Fruit fly (Drosophila melanogaster) whole organism, pupa: Measurements from ENCODE around the gene CG33511.

Source experiments
- CG10348 ChIP-seq: fragments of 200-800 bp; sonication (Bioruptor generic); IDR thresholded peaks from 2 replicates; pipeline ENCODE4 v1.3.6; 2022; ENCODE audit warnings: missing biosample characterization, missing genetic modification characterization
- CG12605 ChIP-seq: fragments of 200-800 bp; sonication (Bioruptor generic); IDR thresholded peaks from 2 replicates; pipeline ENCODE4 v1.3.6; 2022; ENCODE audit warnings: missing biosample characterization, missing genetic modification characterization
- CG13204 ChIP-seq: fragments of 200-800 bp; sonication (Bioruptor generic); optimal IDR thresholded peaks from 2 replicates; lab custom pipeline; 2018; ENCODE audit warnings: missing biosample characterization, mild to moderate bottlenecking, missing genetic modification characterization, moderate library complexity
- CG14655 ChIP-seq: fragments of 200-800 bp; sonication (Bioruptor generic); optimal IDR thresholded peaks from 3 replicates; lab custom pipeline; 2017; ENCODE audit warnings: mild to moderate bottlenecking, missing biosample characterization, missing genetic modification reagents, missing genetic modification characterization
- CG15710 ChIP-seq: fragments of 200-800 bp; sonication (Bioruptor generic); optimal IDR thresholded peaks from 2 replicates; lab custom pipeline; 2018; ENCODE audit warnings: missing biosample characterization, mild to moderate bottlenecking, missing genetic modification characterization, moderate library complexity
- CG17806 ChIP-seq: fragments of 200-800 bp; sonication (Bioruptor generic); optimal IDR thresholded peaks from 2 replicates; lab custom pipeline; 2018; ENCODE audit warnings: missing biosample characterization, mild to moderate bottlenecking, missing genetic modification characterization, moderate library complexity
- CG32121 ChIP-seq: fragments of 200-800 bp; sonication (Bioruptor generic); IDR thresholded peaks from 2 replicates; pipeline ENCODE4 v1.3.6; 2022; ENCODE audit warnings: missing biosample characterization, missing genetic modification characterization
- CG34367 ChIP-seq: fragments of 200-800 bp; sonication (Bioruptor generic); optimal IDR thresholded peaks from 2 replicates; lab custom pipeline; 2018; ENCODE audit warnings: missing biosample characterization, mild to moderate bottlenecking, missing genetic modification characterization
- CG4496 ChIP-seq: fragments of 200-800 bp; sonication (Bioruptor generic); IDR thresholded peaks from 3 replicates; pipeline ENCODE4 v1.3.6; 2022; ENCODE audit warnings: missing biosample characterization, missing genetic modification characterization
- CG8159 ChIP-seq: fragments of 200-800 bp; sonication (Bioruptor generic); optimal IDR thresholded peaks from 3 replicates; lab custom pipeline; 2018; ENCODE audit warnings: missing biosample characterization, mild to moderate bottlenecking, missing genetic modification characterization, moderate library complexity
- CG8301 ChIP-seq: fragments of 200-800 bp; sonication (Bioruptor generic); optimal IDR thresholded peaks from 2 replicates; lab custom pipeline; 2018; ENCODE audit warnings: missing biosample characterization, mild to moderate bottlenecking, missing genetic modification characterization
- CG9948 ChIP-seq: fragments of 200-800 bp; sonication (Bioruptor generic); optimal IDR thresholded peaks from 2 replicates; lab custom pipeline; 2018; ENCODE audit warnings: missing biosample characterization, mild to moderate bottlenecking, missing genetic modification characterization, moderate library complexity
- D1 ChIP-seq: fragments of 200-800 bp; sonication (Bioruptor generic); optimal IDR thresholded peaks from 2 replicates; lab custom pipeline; 2018; ENCODE audit warnings: missing biosample characterization, mild to moderate bottlenecking, missing genetic modification characterization, moderate library complexity
- EcR ChIP-seq: fragments of 200-800 bp; sonication (Bioruptor generic); optimal IDR thresholded peaks from 3 replicates; lab custom pipeline; 2019; ENCODE audit warnings: missing biosample characterization, missing genetic modification characterization, mild to moderate bottlenecking, moderate library complexity, missing genetic modification reagents
- Ets98B ChIP-seq: fragments of 200-800 bp; sonication (Bioruptor generic); IDR thresholded peaks from 2 replicates; pipeline ENCODE4 v1.3.6; 2022; ENCODE audit warnings: missing biosample characterization, missing genetic modification characterization
- Pif1A ChIP-seq: fragments of 200-800 bp; sonication (Bioruptor generic); optimal IDR thresholded peaks from 3 replicates; lab custom pipeline; 2016; ENCODE audit warnings: missing biosample characterization, missing genetic modification characterization
- Pif1B ChIP-seq: fragments of 200-800 bp; sonication (Bioruptor generic); optimal IDR thresholded peaks from 3 replicates; lab custom pipeline; 2016; ENCODE audit warnings: missing biosample characterization, missing genetic modification characterization
- Snoo ChIP-seq: fragments of 200-800 bp; sonication (Bioruptor generic); optimal IDR thresholded peaks from 3 replicates; lab custom pipeline; 2017; ENCODE audit warnings: missing biosample characterization, mild to moderate bottlenecking, missing genetic modification characterization, inconsistent platforms
- fd96Ca ChIP-seq: fragments of 200-800 bp; sonication (Bioruptor generic); IDR thresholded peaks from 3 replicates; pipeline ENCODE4 v1.3.6; 2022; ENCODE audit warnings: missing biosample characterization, missing genetic modification characterization
- gl ChIP-seq: fragments of 200-800 bp; sonication (Bioruptor generic); optimal IDR thresholded peaks from 2 replicates; lab custom pipeline; 2018; ENCODE audit warnings: missing biosample characterization, mild to moderate bottlenecking, missing genetic modification characterization
- rn ChIP-seq: fragments of 200-800 bp; sonication (Bioruptor generic); IDR thresholded peaks from 2 replicates; pipeline ENCODE4 v1.3.6; 2022; ENCODE audit warnings: missing biosample characterization, missing genetic modification characterization

Gene CG33511

dm6 chr2L:21082444-21083201 is at the start of gene CG33511:
Gene CG33511 (minus strand): TSS chr2L:21082494.
- TF ChIP-seq EcR (peak; percentile 47), D1 (no peak)

dm6 chr2L:21115687-21116086 is 33.4 kb upstream of the CG33511 start:
- TF ChIP-seq CG4496 (GFP tag; lab: Robert Waterston, UW) (no peak), CG9948 (tag; lab: Kevin White, UChicago) (no peak), rn (GFP tag; lab: Robert Waterston, UW) (no peak), gl (tag; lab: Kevin White, UChicago) (no peak), EcR (no peak), CG12605 (no peak), CG10348 (GFP tag; lab: Robert Waterston, UW) (no peak), CG8159 (no peak), CG15710 (tag; lab: Kevin White, UChicago) (no peak), Pif1B (GFP tag; lab: Kevin White, UChicago) (no peak), D1 (no peak), CG34367 (tag; lab: Kevin White, UChicago) (no peak), CG17806 (tag; lab: Kevin White, UChicago) (no peak), CG13204 (GFP tag; lab: Kevin White, UChicago) (no peak), CG8301 (no peak), fd96Ca (GFP tag; lab: Robert Waterston, UW) (no peak), Ets98B (GFP tag; lab: Robert Waterston, UW) (no peak), CG32121 (GFP tag; lab: Robert Waterston, UW) (no peak), Pif1A (GFP tag; lab: Kevin White, UChicago) (no peak), CG14655 (GFP tag; lab: Kevin White, UChicago) (no peak)

dm6 chr2L:21113546-21113945 is 31.3 kb upstream of the CG33511 start:
- TF ChIP-seq CG8159 (no peak), CG8301 (no peak), fd96Ca (GFP tag; lab: Robert Waterston, UW) (no peak), CG15710 (tag; lab: Kevin White, UChicago) (no peak), CG34367 (tag; lab: Kevin White, UChicago) (no peak)
- TF ChIP-seq, all 21 proteins: peak for 0

- TF ChIP-seq CG8159 (no peak), CG8301 (no peak), CG14655 (GFP tag; lab: Kevin White, UChicago) (no peak), Pif1B (GFP tag; lab: Kevin White, UChicago) (no peak), CG34367 (tag; lab: Kevin White, UChicago) (no peak), gl (tag; lab: Kevin White, UChicago) (no peak), Pif1A (GFP tag; lab: Kevin White, UChicago) (no peak), CG13204 (GFP tag; lab: Kevin White, UChicago) (no peak), CG4496 (GFP tag; lab: Robert Waterston, UW) (no peak; the same call in 2 of the 3 replicates), CG12605 (no peak), EcR (no peak), D1 (no peak), Snoo (no peak), Ets98B (GFP tag; lab: Robert Waterston, UW) (no peak), CG9948 (tag; lab: Kevin White, UChicago) (no peak), CG32121 (GFP tag; lab: Robert Waterston, UW) (no peak), rn (GFP tag; lab: Robert Waterston, UW) (no peak)
- TF ChIP-seq, all 21 proteins: peak for 0
These were observed 29.6 kb upstream of the CG33511 start for dm6 chr2L:21111849-21112248.

dm6 chr2L:21109680-21110079 is 27.4 kb upstream of the CG33511 start:
- TF ChIP-seq CG32121 (GFP tag; lab: Robert Waterston, UW) (no peak), rn (GFP tag; lab: Robert Waterston, UW) (no peak), CG8159 (no peak), EcR (no peak), CG4496 (GFP tag; lab: Robert Waterston, UW) (no peak), CG34367 (tag; lab: Kevin White, UChicago) (no peak), Snoo (no peak), Pif1B (GFP tag; lab: Kevin White, UChicago) (no peak), fd96Ca (GFP tag; lab: Robert Waterston, UW) (no peak), D1 (no peak), CG13204 (GFP tag; lab: Kevin White, UChicago) (no peak), Pif1A (GFP tag; lab: Kevin White, UChicago) (no peak)

dm6 chr2L:21108759-21109282 is 26.5 kb upstream of the CG33511 start:
- TF ChIP-seq CG4496 (GFP tag; lab: Robert Waterston, UW) (peak; percentile 23; the same call in 1 of the 3 replicates), CG9948 (tag; lab: Kevin White, UChicago) (no peak), Pif1A (GFP tag; lab: Kevin White, UChicago) (peak; percentile 22), D1 (peak; percentile 10), CG10348 (GFP tag; lab: Robert Waterston, UW) (no peak), CG32121 (GFP tag; lab: Robert Waterston, UW) (no peak), CG14655 (GFP tag; lab: Kevin White, UChicago) (peak; percentile 61), CG8159 (peak; percentile 42), CG17806 (tag; lab: Kevin White, UChicago) (no peak), CG34367 (tag; lab: Kevin White, UChicago) (peak; percentile 18), CG13204 (GFP tag; lab: Kevin White, UChicago) (no peak), CG12605 (no peak), Snoo (no peak), CG15710 (tag; lab: Kevin White, UChicago) (no peak), Pif1B (GFP tag; lab: Kevin White, UChicago) (peak; percentile 28), CG8301 (no peak)
